Fruit fly (Drosophila melanogaster) whole organism, wandering third instar larva: Measurements from ENCODE around the gene CG3281.

Experiments
- Abd-B ChIP-seq: fragments of >200 bp; optimal IDR thresholded peaks from 2 replicates; lab custom pipeline; 2017; ENCODE audit warnings: missing biosample characterization, missing genetic modification characterization
- CG9705 ChIP-seq: fragments of 200-800 bp; sonication (Bioruptor generic); optimal IDR thresholded peaks from 2 replicates; lab custom pipeline; 2018; ENCODE audit warnings: missing biosample characterization, mild to moderate bottlenecking, missing genetic modification characterization
- Dfd ChIP-seq: fragments of >200 bp; optimal IDR thresholded peaks from 2 replicates; lab custom pipeline; 2017; ENCODE audit warnings: missing biosample characterization, missing genetic modification characterization
- Dif ChIP-seq: fragments of 200-275, 200-300 bp; sonication (Bioruptor generic); optimal IDR thresholded peaks from 2 replicates; lab custom pipeline; 2018; ENCODE audit warnings: missing biosample characterization, missing genetic modification characterization; ENCODE audit not compliant: partially characterized antibody
- GATAd ChIP-seq: sonication (Bioruptor generic); optimal IDR thresholded peaks from 2 replicates; lab custom pipeline; 2016; ENCODE audit warnings: missing biosample characterization, missing genetic modification characterization
- HLH106 ChIP-seq: fragments of 200-800 bp; optimal IDR thresholded peaks from 3 replicates; lab custom pipeline; 2019; ENCODE audit warnings: missing biosample characterization, mild to moderate bottlenecking, missing genetic modification characterization, moderate library complexity
- Hnf4 ChIP-seq: fragments of 200-800 bp; sonication (Bioruptor generic); optimal IDR thresholded peaks from 2 replicates; lab custom pipeline; 2016; ENCODE audit warnings: missing biosample characterization, mild to moderate bottlenecking, missing genetic modification characterization
- Hr83 ChIP-seq: fragments of 200-300 bp; sonication (Bioruptor generic); optimal IDR thresholded peaks from 2 replicates; lab custom pipeline; 2016; ENCODE audit warnings: missing biosample characterization, mild to moderate bottlenecking, missing genetic modification characterization, moderate library complexity; ENCODE audit not compliant: poor library complexity, severe bottlenecking
- Jra ChIP-seq: sonication (Bioruptor generic); optimal IDR thresholded peaks from 2 replicates; lab custom pipeline; 2016; ENCODE audit warnings: missing biosample characterization, missing genetic modification characterization
- Myc ChIP-seq: fragments of >200 bp; optimal IDR thresholded peaks from 2 replicates; lab custom pipeline; 2017
- N ChIP-seq: fragments of >200 bp; optimal IDR thresholded peaks from 2 replicates; lab custom pipeline; 2018; ENCODE audit warnings: missing biosample characterization, missing external identifiers, missing genetic modification characterization
- OdsH ChIP-seq: fragments of 200-800 bp; sonication (Bioruptor generic); optimal IDR thresholded peaks from 2 replicates; lab custom pipeline; 2016; ENCODE audit warnings: missing biosample characterization, mild to moderate bottlenecking, missing genetic modification characterization
- Rel ChIP-seq, 2 experiments: fragments of 200-800 bp; sonication (Bioruptor generic) in 1 of 2; optimal IDR thresholded peaks; 2 replicates in 1 of 2; 3 replicates in 1 of 2; lab custom pipeline; 2016 to 2019; ENCODE audit warnings: mild to moderate bottlenecking in 2 of 2, missing biosample characterization in 2 of 2, missing genetic modification characterization in 2 of 2, moderate library complexity in 1 of 2
- Sp1 ChIP-seq: fragments of 200-800 bp; sonication (Bioruptor generic); optimal IDR thresholded peaks from 3 replicates; lab custom pipeline; 2019; ENCODE audit warnings: missing biosample characterization, mild to moderate bottlenecking, missing genetic modification characterization, moderate library complexity
- Vsx2 ChIP-seq: fragments of 200-300, 225-300 bp; sonication (Bioruptor generic); optimal IDR thresholded peaks from 2 replicates; lab custom pipeline; 2018; ENCODE audit warnings: missing biosample characterization, missing genetic modification characterization; ENCODE audit not compliant: partially characterized antibody
- br ChIP-seq: fragments of 200-800 bp; sonication (Bioruptor generic); optimal IDR thresholded peaks from 2 replicates; lab custom pipeline; 2016; ENCODE audit warnings: missing biosample characterization, missing genetic modification characterization
- brk ChIP-seq: fragments of 200-800 bp; sonication (Bioruptor generic); optimal IDR thresholded peaks from 2 replicates; lab custom pipeline; 2016; ENCODE audit warnings: missing biosample characterization, mild to moderate bottlenecking, missing genetic modification characterization
- dl ChIP-seq, 2 experiments: fragments of 175-275, 200-275 bp in 1 of 2; fragments of 200-275 bp in 1 of 2; sonication (Bioruptor generic); optimal IDR thresholded peaks; lab custom pipeline; 2018; ENCODE audit warnings: mild to moderate bottlenecking in 2 of 2, missing biosample characterization in 2 of 2, missing genetic modification characterization in 2 of 2, moderate library complexity in 2 of 2; ENCODE audit not compliant: partially characterized antibody in 2 of 2, insufficient read depth in 1 of 2
- dmrt93B ChIP-seq: fragments of 200-800 bp; sonication (Bioruptor generic); optimal IDR thresholded peaks from 2 replicates; lab custom pipeline; 2018; ENCODE audit warnings: missing biosample characterization, mild to moderate bottlenecking, missing genetic modification characterization
- dsf ChIP-seq: sonication (Bioruptor generic); optimal IDR thresholded peaks from 2 replicates; lab custom pipeline; 2016; ENCODE audit warnings: missing biosample characterization, missing genetic modification characterization, borderline replicate concordance
- ey ChIP-seq: fragments of 200-800 bp; sonication (Bioruptor generic); optimal IDR thresholded peaks from 2 replicates; lab custom pipeline; 2016; ENCODE audit warnings: missing biosample characterization, missing genetic modification characterization
- foxo ChIP-seq, 2 experiments: fragments of 200-800 bp; sonication (Bioruptor generic); optimal IDR thresholded peaks; 2 replicates in 1 of 2; 3 replicates in 1 of 2; lab custom pipeline; 2016 to 2017; ENCODE audit warnings: missing biosample characterization in 2 of 2, missing genetic modification characterization in 2 of 2
- lola ChIP-seq: fragments of >200 bp; optimal IDR thresholded peaks from 2 replicates; lab custom pipeline; 2017; ENCODE audit warnings: missing biosample characterization, missing genetic modification characterization
- psq ChIP-seq: fragments of 200-800 bp; sonication (Bioruptor generic); optimal IDR thresholded peaks from 3 replicates; lab custom pipeline; 2017; ENCODE audit warnings: missing biosample characterization, mild to moderate bottlenecking, missing genetic modification characterization, moderate library complexity
- rgr ChIP-seq: fragments of 200-800 bp; sonication (Bioruptor generic); optimal IDR thresholded peaks from 3 replicates; lab custom pipeline; 2016; ENCODE audit warnings: missing biosample characterization, mild to moderate bottlenecking, missing genetic modification characterization
- sage ChIP-seq: fragments of 200-800 bp; sonication (Bioruptor generic); optimal IDR thresholded peaks from 2 replicates; lab custom pipeline; 2016; ENCODE audit warnings: missing biosample characterization, mild to moderate bottlenecking, missing genetic modification characterization
- sv ChIP-seq: fragments of 200-800 bp; sonication (Bioruptor generic); optimal IDR thresholded peaks from 3 replicates; lab custom pipeline; 2016; ENCODE audit warnings: missing biosample characterization, missing genetic modification characterization
- tai ChIP-seq: sonication (Bioruptor generic); optimal IDR thresholded peaks from 2 replicates; lab custom pipeline; 2016; ENCODE audit warnings: missing biosample characterization, missing genetic modification characterization
- usp ChIP-seq: fragments of >200 bp; optimal IDR thresholded peaks from 2 replicates; lab custom pipeline; 2017; ENCODE audit warnings: missing biosample characterization, missing genetic modification characterization
- woc ChIP-seq: sonication (Bioruptor generic); optimal IDR thresholded peaks from 2 replicates; lab custom pipeline; 2016; ENCODE audit warnings: missing biosample characterization, mild to moderate bottlenecking, missing genetic modification characterization

CG3281 gene

dm6 chr3R:11973826-11974225 is 11.2 kb upstream of the CG3281 start:
- TF ChIP-seq Rel (GFP tag; optimal IDR thresholded peaks at IDR 0.05; lab: Kevin White, UChicago): no peak
- peak; percentile 35 for TF ChIP-seq Rel (tag; optimal IDR thresholded peaks at IDR 0.05; lab: Kevin White, UChicago)
- TF ChIP-seq Myc (lab: Kevin White, UChicago): no peak

dm6 chr3R:11971394-11971793 is 8.8 kb upstream of the CG3281 start, which contains the start of gene GC2:
GC2 (plus strand) TSS chr3R:11971694.
- TF ChIP-seq OdsH (GFP tag; lab: Kevin White, UChicago) (no peak), Jra (GFP tag; lab: Kevin White, UChicago) (no peak), psq (no peak), Dfd (no peak), Sp1 (GFP tag; lab: Kevin White, UChicago) (no peak), Dif (no peak), lola (GFP tag; lab: Kevin White, UChicago) (no peak), foxo (GFP tag; optimal IDR thresholded peaks at IDR 0.05; lab: Kevin White, UChicago) (no peak), Hnf4 (GFP tag; lab: Kevin White, UChicago) (no peak), dmrt93B (GFP tag; lab: Kevin White, UChicago) (no peak), br (GFP tag; lab: Kevin White, UChicago) (no peak), dsf (GFP tag; lab: Kevin White, UChicago) (no peak), Vsx2 (GFP tag; lab: Kevin White, UChicago) (no peak), dl (GFP tag; optimal IDR thresholded peaks at IDR 0.05; lab: Kevin White, UChicago; ENCODE audit: insufficient read depth in 1 of 2, partially characterized antibody in 2 of 2) (no peak), Abd-B (GFP tag; lab: Kevin White, UChicago) (no peak), tai (GFP tag; lab: Kevin White, UChicago) (no peak), Myc (lab: Kevin White, UChicago) (no peak), woc (GFP tag; lab: Kevin White, UChicago) (no peak)

dm6 chr3R:11969217-11969616 is 6.6 kb upstream of the CG3281 start:
- TF ChIP-seq brk (GFP tag; lab: Kevin White, UChicago) (no peak), ey (GFP tag; lab: Kevin White, UChicago) (peak; percentile 5)

- TF ChIP-seq CG9705 (GFP tag; lab: Kevin White, UChicago): no peak
- no peak for TF ChIP-seq HLH106 (tag; lab: Kevin White, UChicago)
- TF ChIP-seq psq: no peak
- TF ChIP-seq sage (GFP tag; lab: Kevin White, UChicago): no peak
- TF ChIP-seq brk (GFP tag; lab: Kevin White, UChicago): no peak
- no peak for TF ChIP-seq Myc (lab: Kevin White, UChicago)
- no peak for TF ChIP-seq Vsx2 (GFP tag; lab: Kevin White, UChicago)
- TF ChIP-seq Abd-B (GFP tag; lab: Kevin White, UChicago): no peak
- no peak for TF ChIP-seq ey (GFP tag; lab: Kevin White, UChicago)
- no peak for TF ChIP-seq br (GFP tag; lab: Kevin White, UChicago)
- no peak for TF ChIP-seq rgr (GFP tag; lab: Kevin White, UChicago)
- no peak for TF ChIP-seq lola (GFP tag; lab: Kevin White, UChicago)
- no peak for TF ChIP-seq GATAd (GFP tag; lab: Kevin White, UChicago)
- TF ChIP-seq usp (GFP tag; lab: Kevin White, UChicago): no peak
- no peak for TF ChIP-seq sv (GFP tag; lab: Kevin White, UChicago)
- TF ChIP-seq Sp1 (GFP tag; lab: Kevin White, UChicago): no peak
- no peak for TF ChIP-seq Rel (GFP tag; optimal IDR thresholded peaks at IDR 0.05; lab: Kevin White, UChicago)
- no peak for TF ChIP-seq Rel (tag; optimal IDR thresholded peaks at IDR 0.05; lab: Kevin White, UChicago)
- no peak for TF ChIP-seq Hr83
- TF ChIP-seq N: no peak
Observed at dm6 chr3R:11968030-11968753, 5.6 kb upstream of the CG3281 start.
